Fruit fly (Drosophila melanogaster) whole organism, embryonic: ENCODE measurements around the gene CG9328.

Experiments used
- Awh ChIP-seq: fragments of 200-800 bp; sonication (Bioruptor generic); IDR thresholded peaks from 2 replicates; pipeline ENCODE4, ENCODE4 v1.3.6; 2022; ENCODE audit warnings: missing biosample characterization, missing genetic modification characterization
- BEAF-32 ChIP-seq: fragments of 200-800 bp; sonication (Bioruptor generic); optimal IDR thresholded peaks from 3 replicates; lab custom pipeline; 2017; ENCODE audit warnings: missing biosample characterization, missing genetic modification characterization, mild to moderate bottlenecking, moderate library complexity, missing genetic modification reagents
- BtbVII ChIP-seq: fragments of 200-800 bp; sonication (Bioruptor generic); optimal IDR thresholded peaks from 3 replicates; lab custom pipeline; 2017; ENCODE audit warnings: missing biosample characterization, mild to moderate bottlenecking, missing genetic modification characterization
- C15 ChIP-seq: fragments of 200-800 bp; sonication (Bioruptor generic); IDR thresholded peaks from 3 replicates; pipeline ENCODE4 v1.3.6; 2022; ENCODE audit warnings: missing biosample characterization, missing genetic modification characterization
- CG10209 ChIP-seq: fragments of 200-800 bp; sonication (Bioruptor generic); optimal IDR thresholded peaks from 3 replicates; lab custom pipeline; 2017; ENCODE audit warnings: missing biosample characterization, mild to moderate bottlenecking, missing genetic modification characterization, missing genetic modification reagents
- CG14441 ChIP-seq: fragments of 200-800 bp; sonication (Bioruptor generic); IDR thresholded peaks from 2 replicates; pipeline ENCODE4 v1.3.6; 2022; ENCODE audit warnings: missing biosample characterization, missing genetic modification characterization
- CG15269 ChIP-seq: fragments of 200-800 bp; sonication (Bioruptor generic); optimal IDR thresholded peaks from 2 replicates; lab custom pipeline; 2018; ENCODE audit warnings: missing biosample characterization, mild to moderate bottlenecking, missing genetic modification characterization, moderate library complexity
- CG16779 ChIP-seq: fragments of 200-800 bp; sonication (Bioruptor generic); IDR thresholded peaks from 2 replicates; pipeline ENCODE4 v1.3.6; 2022; ENCODE audit warnings: missing biosample characterization, missing genetic modification characterization
- CG16815 ChIP-seq: fragments of 200-800 bp; sonication (Bioruptor generic); optimal IDR thresholded peaks from 3 replicates; lab custom pipeline; 2017; ENCODE audit warnings: missing biosample characterization, mild to moderate bottlenecking, missing genetic modification characterization
- CG17359 ChIP-seq: fragments of 200-800 bp; sonication (Bioruptor generic); optimal IDR thresholded peaks from 3 replicates; lab custom pipeline; 2018; ENCODE audit warnings: missing biosample characterization, mild to moderate bottlenecking, missing genetic modification characterization, moderate library complexity
- CG17612 ChIP-seq: fragments of 200-800 bp; sonication (Bioruptor generic); IDR thresholded peaks from 2 replicates; pipeline ENCODE4 v1.3.6; 2022; ENCODE audit warnings: missing biosample characterization, missing genetic modification characterization
- CG18011 ChIP-seq: fragments of 200-800 bp; sonication (Bioruptor generic); optimal IDR thresholded peaks from 2 replicates; lab custom pipeline; 2017; ENCODE audit warnings: missing biosample characterization, missing genetic modification characterization, mild to moderate bottlenecking, moderate library complexity, missing genotype
- CG18476 ChIP-seq: fragments of 200-800 bp; sonication (Bioruptor generic); optimal IDR thresholded peaks from 2 replicates; lab custom pipeline; 2016; ENCODE audit warnings: missing biosample characterization, mild to moderate bottlenecking, missing genetic modification characterization
- CG2120 ChIP-seq: fragments of 200-800 bp; sonication (Bioruptor generic); optimal IDR thresholded peaks from 3 replicates; lab custom pipeline; 2016; ENCODE audit warnings: missing biosample characterization, missing genetic modification characterization
- CG2199 ChIP-seq: fragments of 200-800 bp; sonication (Bioruptor generic); IDR thresholded peaks from 3 replicates; pipeline ENCODE4 v1.3.6; 2022; ENCODE audit warnings: missing biosample characterization, missing genetic modification characterization
- CG30431 ChIP-seq: fragments of 200-800 bp; sonication (Bioruptor generic); optimal IDR thresholded peaks from 2 replicates; lab custom pipeline; 2017; ENCODE audit warnings: missing biosample characterization, missing genetic modification characterization
- CG3065 ChIP-seq: fragments of 200-800 bp; sonication (Bioruptor generic); optimal IDR thresholded peaks from 2 replicates; lab custom pipeline; 2016; ENCODE audit warnings: missing biosample characterization, missing genetic modification characterization
- CG31388 ChIP-seq: fragments of 200-800 bp; sonication (Bioruptor generic); optimal IDR thresholded peaks from 2 replicates; lab custom pipeline; 2016; ENCODE audit warnings: missing biosample characterization, missing genetic modification characterization
- CG32532 ChIP-seq: fragments of 200-800 bp; sonication (Bioruptor generic); IDR thresholded peaks from 2 replicates; pipeline ENCODE4 v1.3.6; 2022; ENCODE audit warnings: missing biosample characterization, missing genetic modification characterization
- CG32767 ChIP-seq: fragments of 200-800 bp; sonication (Bioruptor generic); IDR thresholded peaks from 2 replicates; pipeline ENCODE4 v1.3.6; 2022; ENCODE audit warnings: missing biosample characterization, missing genetic modification characterization
- CG3838 ChIP-seq: fragments of 200-800 bp; sonication (Bioruptor generic); optimal IDR thresholded peaks from 3 replicates; lab custom pipeline; 2016; ENCODE audit warnings: missing biosample characterization, missing genetic modification characterization
- CG43689 ChIP-seq: fragments of 200-800 bp; sonication (Bioruptor generic); IDR thresholded peaks from 2 replicates; pipeline ENCODE4 v1.3.6; 2022; ENCODE audit warnings: missing biosample characterization, missing genetic modification characterization
- CG4707 ChIP-seq: fragments of 200-800 bp; sonication (Bioruptor generic); optimal IDR thresholded peaks from 2 replicates; lab custom pipeline; 2018; ENCODE audit warnings: missing biosample characterization, mild to moderate bottlenecking, missing genetic modification characterization, moderate library complexity
- CG5245 ChIP-seq: fragments of 200-800 bp; sonication (Bioruptor generic); optimal IDR thresholded peaks from 3 replicates; lab custom pipeline; 2016; ENCODE audit warnings: missing biosample characterization, missing genetic modification characterization
- CG7357 ChIP-seq: fragments of 200-800 bp; sonication (Bioruptor generic); IDR thresholded peaks from 3 replicates; pipeline ENCODE4 v1.3.6; 2022; ENCODE audit warnings: missing biosample characterization, missing genetic modification characterization
- CG9727 ChIP-seq: fragments of 200-800 bp; sonication (Bioruptor generic); optimal IDR thresholded peaks from 3 replicates; lab custom pipeline; 2017; ENCODE audit warnings: missing biosample characterization, mild to moderate bottlenecking, missing genetic modification characterization
- CkIIα-i1 ChIP-seq: fragments of 200-800 bp; sonication (Bioruptor generic); IDR thresholded peaks from 2 replicates; pipeline ENCODE4 v1.3.6; 2022; ENCODE audit warnings: missing biosample characterization, missing genetic modification characterization
- D19A ChIP-seq: fragments of 200-800 bp; optimal IDR thresholded peaks from 3 replicates; lab custom pipeline; 2019; ENCODE audit warnings: missing biosample characterization, mild to moderate bottlenecking, missing genetic modification characterization, moderate library complexity
- Hmx ChIP-seq: fragments of 200-800 bp; sonication (Bioruptor generic); optimal IDR thresholded peaks from 2 replicates; lab custom pipeline; 2016; ENCODE audit warnings: missing biosample characterization, missing genetic modification characterization
- MESR4 ChIP-seq: fragments of 200-800 bp; sonication (Bioruptor generic); optimal IDR thresholded peaks from 2 replicates; lab custom pipeline; 2018; ENCODE audit warnings: missing biosample characterization, mild to moderate bottlenecking, missing genetic modification characterization, moderate library complexity
- Mes4 ChIP-seq: fragments of 200-800 bp; sonication (Bioruptor generic); optimal IDR thresholded peaks from 2 replicates; lab custom pipeline; 2016; ENCODE audit warnings: missing biosample characterization, missing genetic modification characterization
- NFAT ChIP-seq: fragments of 200-800 bp; sonication (Bioruptor generic); IDR thresholded peaks from 2 replicates; pipeline ENCODE4 v1.3.6; 2022; ENCODE audit warnings: missing biosample characterization, missing genetic modification characterization
- Rx ChIP-seq: fragments of 200-800 bp; sonication (Bioruptor generic); IDR thresholded peaks from 2 replicates; pipeline ENCODE4 v1.3.6; 2022; ENCODE audit warnings: missing biosample characterization, missing genetic modification characterization
- Scr ChIP-seq: fragments of 200-800 bp; sonication (Bioruptor generic); IDR thresholded peaks from 2 replicates; pipeline ENCODE4 v1.3.6; 2022; ENCODE audit warnings: missing biosample characterization, missing genetic modification characterization; ENCODE audit not compliant: partially characterized antibody
- ab ChIP-seq: fragments of 200-800 bp; sonication (Bioruptor generic); optimal IDR thresholded peaks from 2 replicates; lab custom pipeline; 2016; ENCODE audit warnings: missing biosample characterization, missing genetic modification characterization
- ac ChIP-seq: fragments of 200-800 bp; sonication (Bioruptor generic); optimal IDR thresholded peaks from 3 replicates; lab custom pipeline; 2017; ENCODE audit warnings: missing biosample characterization, mild to moderate bottlenecking, missing genetic modification characterization
- al ChIP-seq: fragments of 200-800 bp; sonication (Bioruptor generic); IDR thresholded peaks from 2 replicates; pipeline ENCODE4 v1.3.6; 2022; ENCODE audit warnings: missing biosample characterization, missing genetic modification characterization
- ato ChIP-seq: fragments of 200-800 bp; sonication (Bioruptor generic); IDR thresholded peaks from 2 replicates; pipeline ENCODE4 v1.3.6; 2022; ENCODE audit warnings: missing biosample characterization, missing genetic modification characterization; ENCODE audit not compliant: partially characterized antibody
- chn ChIP-seq: fragments of 200-800 bp; sonication (Bioruptor generic); optimal IDR thresholded peaks from 2 replicates; lab custom pipeline; 2016; ENCODE audit warnings: missing biosample characterization, missing genetic modification characterization
- eyg ChIP-seq: fragments of 200-800 bp; sonication (Bioruptor generic); optimal IDR thresholded peaks from 3 replicates; lab custom pipeline; 2016; ENCODE audit warnings: missing biosample characterization, missing genetic modification characterization
- lab ChIP-seq: fragments of 200-800 bp; sonication (Bioruptor generic); optimal IDR thresholded peaks from 3 replicates; lab custom pipeline; 2017; ENCODE audit warnings: missing biosample characterization, missing genetic modification characterization, mild to moderate bottlenecking, moderate library complexity, missing genetic modification reagents
- lbe ChIP-seq: fragments of 200-800 bp; sonication (Bioruptor generic); optimal IDR thresholded peaks from 2 replicates; lab custom pipeline; 2016; ENCODE audit warnings: missing biosample characterization, mild to moderate bottlenecking, missing genetic modification characterization
- maf-S ChIP-seq: fragments of 200-800 bp; sonication (Bioruptor generic); optimal IDR thresholded peaks from 2 replicates; lab custom pipeline; 2016; ENCODE audit warnings: missing biosample characterization, missing genetic modification characterization
- mld ChIP-seq: fragments of 200-800 bp; sonication (Bioruptor generic); IDR thresholded peaks from 3 replicates; pipeline ENCODE4 v1.3.6; 2022; ENCODE audit warnings: missing biosample characterization, missing genetic modification characterization; ENCODE audit not compliant: partially characterized antibody
- nom ChIP-seq: fragments of 200-800 bp; sonication (Bioruptor generic); optimal IDR thresholded peaks from 2 replicates; lab custom pipeline; 2017; ENCODE audit warnings: missing biosample characterization, missing genetic modification characterization, mild to moderate bottlenecking, moderate library complexity, missing genetic modification reagents
- peb ChIP-seq: fragments of 200-800 bp; sonication (Bioruptor generic); IDR thresholded peaks from 2 replicates; pipeline ENCODE4 v1.3.6; 2022; ENCODE audit warnings: missing biosample characterization, missing genetic modification characterization
- pros ChIP-seq: fragments of 200-800 bp; sonication (Bioruptor generic); optimal IDR thresholded peaks from 3 replicates; lab custom pipeline; 2019; ENCODE audit warnings: missing biosample characterization, mild to moderate bottlenecking, missing genetic modification characterization, moderate library complexity
- sd ChIP-seq: fragments of 200-800 bp; sonication (Bioruptor generic); optimal IDR thresholded peaks from 3 replicates; lab custom pipeline; 2018; ENCODE audit warnings: missing biosample characterization, mild to moderate bottlenecking, missing genetic modification characterization, moderate library complexity
- stc ChIP-seq: fragments of 200-800 bp; sonication (Bioruptor generic); IDR thresholded peaks from 2 replicates; pipeline ENCODE4 v1.3.6; 2022; ENCODE audit warnings: missing biosample characterization, missing genetic modification characterization
- unc-4 ChIP-seq: fragments of 200-800 bp; sonication (Bioruptor generic); IDR thresholded peaks from 2 replicates; pipeline ENCODE4 v1.3.6; 2022; ENCODE audit warnings: missing biosample characterization, missing genetic modification characterization; ENCODE audit not compliant: partially characterized antibody
- wek ChIP-seq: fragments of 200-800 bp; sonication (Bioruptor generic); optimal IDR thresholded peaks from 3 replicates; lab custom pipeline; 2018; ENCODE audit warnings: missing biosample characterization, mild to moderate bottlenecking, missing genetic modification characterization, moderate library complexity

The CG9328 gene

DNA sequence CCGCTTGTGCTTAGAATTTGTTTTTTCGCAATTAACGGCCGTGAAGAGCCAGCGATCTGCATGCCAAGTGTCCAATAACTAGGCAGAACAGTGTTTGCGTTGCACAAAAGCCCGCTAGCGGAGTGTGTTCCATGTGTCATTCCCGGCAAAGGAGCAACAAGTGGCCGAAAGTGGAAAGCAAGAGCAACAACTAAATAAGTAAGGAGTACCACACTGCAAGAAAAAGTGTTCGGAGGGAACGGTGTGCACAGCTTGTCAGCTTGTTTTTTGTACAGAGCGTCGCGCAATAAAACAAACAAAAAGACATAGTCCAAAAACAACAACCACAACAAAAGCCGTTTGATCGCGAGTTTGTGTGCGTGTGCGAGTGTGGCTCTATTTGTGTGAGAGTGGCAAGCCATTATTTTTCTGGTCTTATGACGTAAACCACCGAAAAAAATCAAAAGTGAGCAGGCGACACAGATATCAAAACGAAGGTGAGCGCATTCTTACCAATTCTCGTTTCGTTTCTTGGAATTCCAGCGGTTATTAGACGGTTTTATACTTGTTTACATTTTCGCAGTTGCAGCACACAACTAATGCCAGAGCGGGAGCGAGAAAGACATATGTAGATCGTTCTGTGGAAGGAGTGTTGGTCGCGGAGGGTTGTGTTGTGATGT is 39.2 kb upstream of the CG9328 start (continued):
- peak; percentile 35 for TF ChIP-seq MESR4 (GFP tag; lab: Kevin White, UChicago)
- TF ChIP-seq CG15269 (tag; lab: Kevin White, UChicago), result no peak
- TF ChIP-seq pros (GFP tag; lab: Kevin White, UChicago), result peak; percentile 50
- TF ChIP-seq peb (GFP tag; lab: Robert Waterston, UW), result no peak
- no peak for TF ChIP-seq C15 (GFP tag; lab: Robert Waterston, UW)
- no peak for TF ChIP-seq NFAT (GFP tag; lab: Robert Waterston, UW)
- TF ChIP-seq al (GFP tag; lab: Robert Waterston, UW), result no peak
- no peak for TF ChIP-seq chn (GFP tag; lab: Kevin White, UChicago)
- TF ChIP-seq D19A (tag; lab: Kevin White, UChicago), result no peak
- TF ChIP-seq CG32532 (GFP tag; lab: Robert Waterston, UW), result peak; percentile 26; the same call in 1 of the 2 replicates
- no peak for TF ChIP-seq CG2120 (GFP tag; lab: Kevin White, UChicago)
- TF ChIP-seq lbe, result no peak
- no peak for TF ChIP-seq CG5245 (GFP tag; lab: Kevin White, UChicago)
- TF ChIP-seq CG16779 (GFP tag; lab: Robert Waterston, UW), result no peak
- no peak for TF ChIP-seq maf-S (GFP tag; lab: Kevin White, UChicago)
- no peak for TF ChIP-seq nom (GFP tag; lab: Kevin White, UChicago)
- TF ChIP-seq CG17612 (GFP tag; lab: Robert Waterston, UW), result no peak
- no peak for TF ChIP-seq Scr (GFP tag; lab: Robert Waterston, UW)
- no peak for TF ChIP-seq CG14441 (GFP tag; lab: Robert Waterston, UW)
- no peak for TF ChIP-seq CG17359
- no peak for TF ChIP-seq mld
- TF ChIP-seq CG7357 (GFP tag; lab: Robert Waterston, UW), result no peak
- no peak for TF ChIP-seq lab (GFP tag; lab: Kevin White, UChicago)
- TF ChIP-seq CG18476 (GFP tag; lab: Kevin White, UChicago), result no peak
- TF ChIP-seq ac (GFP tag; lab: Kevin White, UChicago), result no peak
- no peak for TF ChIP-seq BEAF-32 (GFP tag; lab: Kevin White, UChicago)
- TF ChIP-seq CkIIα-i1, result no peak
- TF ChIP-seq Mes4 (GFP tag; lab: Kevin White, UChicago), result no peak
- TF ChIP-seq CG16815 (GFP tag; lab: Kevin White, UChicago), result no peak
- TF ChIP-seq CG2199 (GFP tag; lab: Robert Waterston, UW), result no peak
- TF ChIP-seq CG32767 (GFP tag; lab: Robert Waterston, UW), result no peak
- TF ChIP-seq sd (tag; lab: Kevin White, UChicago), result peak; percentile 97
- TF ChIP-seq CG30431, result no peak
- no peak for TF ChIP-seq CG31388 (GFP tag; lab: Kevin White, UChicago)
- TF ChIP-seq wek, result no peak
- TF ChIP-seq Hmx, result no peak
- TF ChIP-seq CG10209 (GFP tag; lab: Kevin White, UChicago), result no peak
- TF ChIP-seq CG4707 (GFP tag; lab: Kevin White, UChicago), result no peak
- TF ChIP-seq CG9727 (GFP tag; lab: Kevin White, UChicago), result no peak
- TF ChIP-seq CG43689 (GFP tag; lab: Robert Waterston, UW), result no peak
- TF ChIP-seq stc, result no peak
- no peak for TF ChIP-seq BtbVII (GFP tag; lab: Kevin White, UChicago)
- TF ChIP-seq CG3838, result no peak
- no peak for TF ChIP-seq Rx (GFP tag; lab: Robert Waterston, UW)
- no peak for TF ChIP-seq CG3065 (GFP tag; lab: Kevin White, UChicago)
- no peak for TF ChIP-seq ab (GFP tag; lab: Kevin White, UChicago)
- TF ChIP-seq ato (GFP tag; lab: Robert Waterston, UW), result no peak
- TF ChIP-seq Awh (GFP tag; lab: Robert Waterston, UW), result 0 out of 2 replicates have a peak, but pooled peaks have one; percentile 42
- TF ChIP-seq eyg (GFP tag; lab: Kevin White, UChicago), result no peak
- no peak for TF ChIP-seq CG18011 (GFP tag; lab: Kevin White, UChicago)
- TF ChIP-seq unc-4 (GFP tag; lab: Robert Waterston, UW), result no peak
